2 fruit fly cellular contexts compared by ENCODE assay signal in the genomic region with DNA sequence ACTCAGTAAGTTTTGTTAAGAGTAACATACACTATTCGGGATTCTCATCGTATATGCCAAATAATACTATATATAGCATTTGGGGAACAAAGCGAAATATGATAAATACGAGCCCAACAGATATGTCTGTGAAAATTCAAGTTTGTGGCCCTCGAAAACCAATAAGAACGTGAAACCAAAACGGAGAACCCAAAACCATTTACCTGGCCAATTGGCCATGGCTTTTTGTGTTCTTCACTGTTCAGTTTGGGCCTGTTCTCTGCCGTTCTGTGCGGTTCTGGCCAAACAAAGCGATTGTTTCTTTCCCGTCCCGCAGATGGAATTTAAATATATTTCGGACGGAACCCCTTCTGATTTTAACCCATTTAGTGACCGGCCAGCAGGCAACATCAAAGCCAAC.
A peak's percentile ranks its signal among the peaks of the same experiment; 100 is the strongest.
TF ChIP-seq lines count a peak whose summit lies in the region.

No protein-coding gene starts in this region.

- no peak for TF ChIP-seq CTCF in whole organism, embryonic (GFP tag; optimal IDR thresholded peaks at IDR 0.05; lab: Kevin White, UChicago)

TF ChIP-seq in whole organism, embryonic, 481 proteins besides CTCF, POLR2A, EP300 and RAD21:
- TF ChIP-seq CG14965 (GFP tag; optimal IDR thresholded peaks at IDR 0.05; lab: Kevin White, UChicago; ENCODE audit: borderline replicate concordance) (no peak), CG12769 (tag; optimal IDR thresholded peaks at IDR 0.05; lab: Kevin White, UChicago) (peak; percentile 8), sd (tag; optimal IDR thresholded peaks at IDR 0.05; lab: Kevin White, UChicago) (peak; percentile 70), chinmo (GFP tag; IDR thresholded peaks at IDR 0.05; lab: Robert Waterston, UW; ENCODE audit: partially characterized antibody) (peak; percentile 52; the same call in 1 of the 4 replicates), CG13894 (tag; optimal IDR thresholded peaks at IDR 0.05; lab: Kevin White, UChicago) (peak; percentile 87), eve (GFP tag; optimal IDR thresholded peaks at IDR 0.05; lab: Kevin White, UChicago) (no peak), Vsx1 (GFP tag; optimal IDR thresholded peaks at IDR 0.05; lab: Kevin White, UChicago) (peak; percentile 8)

TF ChIP-seq in whole organism, wandering third instar larva, 38 proteins besides CTCF, POLR2A, EP300 and RAD21:
- TF ChIP-seq CG9705 (GFP tag; optimal IDR thresholded peaks at IDR 0.05; lab: Kevin White, UChicago) (no peak), ey (GFP tag; optimal IDR thresholded peaks at IDR 0.05; lab: Kevin White, UChicago) (no peak), dl (GFP tag; optimal IDR thresholded peaks at IDR 0.05; lab: Kevin White, UChicago; ENCODE audit: insufficient read depth in 1 of 2, partially characterized antibody in 2 of 2) (peak in 1 of 2 experiments; percentile 10), woc (GFP tag; optimal IDR thresholded peaks at IDR 0.05; lab: Kevin White, UChicago) (no peak), brk (GFP tag; optimal IDR thresholded peaks at IDR 0.05; lab: Kevin White, UChicago) (peak; percentile 22), jim (GFP tag; optimal IDR thresholded peaks at IDR 0.05; lab: Kevin White, UChicago) (no peak), Vsx2 (GFP tag; optimal IDR thresholded peaks at IDR 0.05; lab: Kevin White, UChicago; ENCODE audit: partially characterized antibody) (peak; percentile 60), Sp1 (GFP tag; optimal IDR thresholded peaks at IDR 0.05; lab: Kevin White, UChicago) (no peak), dsf (GFP tag; optimal IDR thresholded peaks at IDR 0.05; lab: Kevin White, UChicago; ENCODE audit: borderline replicate concordance) (no peak), pan (optimal IDR thresholded peaks at IDR 0.05; lab: Kevin White, UChicago) (no peak), foxo (GFP tag; optimal IDR thresholded peaks at IDR 0.05; lab: Kevin White, UChicago) (no peak), Rel (GFP tag; optimal IDR thresholded peaks at IDR 0.05; lab: Kevin White, UChicago) (peak; percentile 43), Rel (tag; optimal IDR thresholded peaks at IDR 0.05; lab: Kevin White, UChicago) (no peak), h (GFP tag; optimal IDR thresholded peaks at IDR 0.05; lab: Kevin White, UChicago) (no peak), usp (GFP tag; optimal IDR thresholded peaks at IDR 0.05; lab: Kevin White, UChicago) (no peak), sv (GFP tag; optimal IDR thresholded peaks at IDR 0.05; lab: Kevin White, UChicago) (no peak), psq (GFP tag; optimal IDR thresholded peaks at IDR 0.05; lab: Kevin White, UChicago) (peak; percentile 84), N (GFP tag; optimal IDR thresholded peaks at IDR 0.05; lab: Kevin White, UChicago) (no peak), GATAd (GFP tag; optimal IDR thresholded peaks at IDR 0.05; lab: Kevin White, UChicago) (no peak), sage (GFP tag; optimal IDR thresholded peaks at IDR 0.05; lab: Kevin White, UChicago) (no peak), CrebA (GFP tag; optimal IDR thresholded peaks at IDR 0.05; lab: Kevin White, UChicago; ENCODE audit: borderline replicate concordance) (peak; percentile 22), Hr78 (GFP tag; optimal IDR thresholded peaks at IDR 0.05; lab: Kevin White, UChicago) (no peak), CG32264 (GFP tag; optimal IDR thresholded peaks at IDR 0.05; lab: Kevin White, UChicago) (no peak), Mio (GFP tag; optimal IDR thresholded peaks at IDR 0.05; lab: Kevin White, UChicago) (no peak), fru (GFP tag; optimal IDR thresholded peaks at IDR 0.05; lab: Kevin White, UChicago) (no peak), Myc (optimal IDR thresholded peaks at IDR 0.05; lab: Kevin White, UChicago) (no peak), OdsH (GFP tag; optimal IDR thresholded peaks at IDR 0.05; lab: Kevin White, UChicago) (no peak), Jra (GFP tag; optimal IDR thresholded peaks at IDR 0.05; lab: Kevin White, UChicago) (no peak), br (GFP tag; optimal IDR thresholded peaks at IDR 0.05; lab: Kevin White, UChicago) (no peak), Hnf4 (GFP tag; optimal IDR thresholded peaks at IDR 0.05; lab: Kevin White, UChicago) (no peak), Dfd (GFP tag; optimal IDR thresholded peaks at IDR 0.05; lab: Kevin White, UChicago) (no peak), Hr83 (GFP tag; optimal IDR thresholded peaks at IDR 0.05; lab: Kevin White, UChicago; ENCODE audit: poor library complexity, severe bottlenecking) (no peak), dmrt93B (GFP tag; optimal IDR thresholded peaks at IDR 0.05; lab: Kevin White, UChicago) (no peak)

Comparison
In these comparisons a context has a peak if more than half of its experiments do, and no peak if none do; other contexts are left out.
1. Of the 10 proteins assayed by ChIP-seq in both whole organism, embryonic and whole organism, wandering third instar larva: peak only in whole organism, embryonic: none; only in whole organism, wandering third instar larva: psq; in both: none; in neither: 9.